Worm (Caenorhabditis elegans) whole organism, late embryonic: ENCODE data around the gene F21G4.1.

Experiments used
- ama-1 ChIP-seq: fragments of 150-350 bp; optimal IDR thresholded peaks from 2 replicates; lab custom pipeline; 2014
- che-1 ChIP-seq: sonication (generic microtip); optimal IDR thresholded peaks from 2 replicates; lab custom pipeline; 2016; ENCODE audit warnings: mild to moderate bottlenecking, missing genetic modification characterization, missing compliant biosample characterization
- elt-2 ChIP-seq: sonication (generic microtip); optimal IDR thresholded peaks from 2 replicates; lab custom pipeline; 2016; ENCODE audit warnings: missing genetic modification reagents, missing genetic modification characterization, missing compliant biosample characterization
- fax-1 ChIP-seq: sonication (generic microtip); optimal IDR thresholded peaks from 2 replicates; lab custom pipeline; 2016; ENCODE audit warnings: missing genotype, missing genetic modification characterization, missing compliant biosample characterization
- hlh-30 ChIP-seq: sonication (generic microtip); optimal IDR thresholded peaks from 2 replicates; lab custom pipeline; 2017; ENCODE audit warnings: antibody characterized with exemption, missing genetic modification characterization, missing compliant biosample characterization; ENCODE audit not compliant: insufficient read depth
- hlh-6 ChIP-seq: sonication (generic microtip); optimal IDR thresholded peaks from 2 replicates; lab custom pipeline; 2016; ENCODE audit warnings: missing genotype, missing genetic modification characterization, missing compliant biosample characterization
- nhr-11 ChIP-seq: fragments of 150-350 bp; optimal IDR thresholded peaks from 2 replicates; lab custom pipeline; 2014; ENCODE audit warnings: missing biosample characterization, missing genetic modification characterization
- pha-4 ChIP-seq: fragments of 150-350 bp; optimal IDR thresholded peaks from 2 replicates; lab custom pipeline; 2018; ENCODE audit warnings: missing biosample characterization, missing genetic modification reagents, missing genetic modification characterization
- unc-55 ChIP-seq: sonication (generic microtip); optimal IDR thresholded peaks from 2 replicates; lab custom pipeline; 2017; ENCODE audit warnings: missing biosample characterization, missing genetic modification reagents, missing genetic modification characterization
- zip-5 ChIP-seq: sonication (generic microtip); optimal IDR thresholded peaks from 2 replicates; lab custom pipeline; 2016; ENCODE audit warnings: missing genetic modification characterization, missing compliant biosample characterization

DNA sequence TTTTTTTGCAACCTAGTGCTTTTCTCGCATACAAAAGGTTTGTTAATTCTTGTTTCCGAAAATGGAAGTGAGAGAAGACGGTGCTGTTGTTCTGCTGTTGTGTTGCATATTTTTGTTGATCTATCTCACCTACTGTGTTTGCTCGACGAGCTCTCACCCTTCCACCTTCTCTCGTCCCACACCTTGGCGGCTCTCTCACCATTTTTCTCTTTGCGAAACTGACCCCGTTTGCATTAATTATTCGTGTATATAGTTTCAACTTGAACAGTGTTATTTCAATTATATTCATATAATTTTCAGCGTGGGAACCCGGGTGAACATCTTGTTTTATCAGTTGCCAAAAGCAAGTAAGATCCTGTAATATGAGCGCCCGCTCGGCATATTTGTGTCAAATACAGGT, 15.0 kb downstream of the F21G4.1 start, which contains the start of gene R07B1.9:
- TF ChIP-seq ama-1 (lab: Kevin White, UChicago) = no peak
- TF ChIP-seq hlh-30 = no peak
- no peak for TF ChIP-seq pha-4 (tag; lab: Kevin White, UChicago)
- TF ChIP-seq zip-5 = no peak
- TF ChIP-seq fax-1 = no peak
- TF ChIP-seq hlh-6 (tag; lab: Kevin White, UChicago) = no peak
- TF ChIP-seq elt-2 (tag; lab: Kevin White, UChicago) = no peak
- no peak for TF ChIP-seq che-1 (tag; lab: Kevin White, UChicago)
- no peak for TF ChIP-seq unc-55 (GFP tag; lab: Kevin White, UChicago)
- no peak for TF ChIP-seq nhr-11
